Worm (Caenorhabditis elegans) whole organism, L4 larva: ENCODE data around the gene tebp-1.

Source experiments
- D1046.2 ChIP-seq: fragments of 200-800 bp; sonication (Bioruptor generic); IDR thresholded peaks from 2 replicates; pipeline ENCODE4 v1.3.6; 2022; ENCODE audit warnings: missing genetic modification characterization, missing compliant biosample characterization
- F37D6.2 ChIP-seq: sonication (generic microtip); optimal IDR thresholded peaks from 2 replicates; lab custom pipeline; 2016; ENCODE audit warnings: mild to moderate bottlenecking, missing genetic modification characterization, missing compliant biosample characterization
- Y48G9A.11 ChIP-seq: fragments of 200-800 bp; sonication (Bioruptor generic); IDR thresholded peaks from 2 replicates; pipeline ENCODE4 v1.3.6; 2022; ENCODE audit warnings: missing genetic modification reagents, missing genetic modification characterization, missing compliant biosample characterization
- Y75B8A.6 ChIP-seq: fragments of 200-800 bp; sonication (Bioruptor generic); IDR thresholded peaks from 2 replicates; pipeline ENCODE4 v1.3.6; 2022; ENCODE audit warnings: missing genetic modification reagents, missing genetic modification characterization, missing compliant biosample characterization
- ZK546.5 ChIP-seq, 2 experiments: sonication (generic microtip); optimal IDR thresholded peaks; 2 replicates each; lab custom pipeline; 2017; ENCODE audit warnings: missing biosample characterization in 2 of 2, missing genetic modification characterization in 2 of 2
- aha-1 ChIP-seq: fragments of 150-350 bp; peaks from one replicate; lab custom pipeline; 2014; ENCODE audit warnings: missing biosample characterization, missing genetic modification characterization
- ama-1 ChIP-seq: fragments of 150-350 bp; optimal IDR thresholded peaks from 2 replicates; lab custom pipeline; 2014; ENCODE audit warnings: inconsistent platforms, mixed read lengths
- ceh-20 ChIP-seq: fragments of 200-800 bp; sonication (Bioruptor generic); IDR thresholded peaks from 2 replicates; pipeline ENCODE4 v1.3.6; 2022; ENCODE audit warnings: missing genetic modification reagents, missing genetic modification characterization, missing compliant biosample characterization
- ceh-32 ChIP-seq: sonication (generic microtip); optimal IDR thresholded peaks from 2 replicates; lab custom pipeline; 2016; ENCODE audit warnings: mild to moderate bottlenecking, missing genetic modification characterization, missing compliant biosample characterization; ENCODE audit not compliant: poor library complexity
- ceh-62 ChIP-seq: sonication (generic microtip); optimal IDR thresholded peaks from 2 replicates; lab custom pipeline; 2017; ENCODE audit warnings: missing biosample characterization, missing genetic modification characterization
- ceh-82 ChIP-seq: sonication (generic microtip); optimal IDR thresholded peaks from 2 replicates; lab custom pipeline; 2017; ENCODE audit warnings: missing biosample characterization, missing genetic modification characterization
- ctbp-1 ChIP-seq: fragments of 200-800 bp; sonication (Bioruptor generic); IDR thresholded peaks from 2 replicates; pipeline ENCODE4 v1.3.6; 2022; ENCODE audit warnings: missing genetic modification reagents, missing genetic modification characterization, missing compliant biosample characterization
- daf-12 ChIP-seq: fragments of 150-350 bp; optimal IDR thresholded peaks from 2 replicates; lab custom pipeline; 2014; ENCODE audit warnings: missing biosample characterization, missing genetic modification reagents, missing genetic modification characterization
- daf-16 ChIP-seq, 3 experiments: sonication (generic microtip); optimal IDR thresholded peaks; 2 replicates each; lab custom pipeline; 2016 to 2017; ENCODE audit warnings: missing genetic modification characterization in 3 of 3, missing genetic modification reagents in 3 of 3, mild to moderate bottlenecking in 2 of 3, missing compliant biosample characterization in 2 of 3, missing biosample characterization in 1 of 3, moderate library complexity in 1 of 3
- daf-19 ChIP-seq: fragments of 200-800 bp; sonication (Bioruptor generic); conservative IDR thresholded peaks from 2 replicates; pipeline ENCODE4 v1.3.6; 2022; ENCODE audit warnings: missing genetic modification characterization, missing compliant biosample characterization
- dmd-9 ChIP-seq: fragments of 200-800 bp; sonication (Bioruptor generic); IDR thresholded peaks from 2 replicates; pipeline ENCODE4 v1.3.6; 2022; ENCODE audit warnings: missing genetic modification reagents, missing genetic modification characterization, missing compliant biosample characterization
- dpl-1 ChIP-seq: fragments of 150-350 bp; optimal IDR thresholded peaks from 2 replicates; lab custom pipeline; 2014; ENCODE audit warnings: missing biosample characterization, missing genetic modification reagents, missing genetic modification characterization
- duxl-1 ChIP-seq: sonication (generic microtip); optimal IDR thresholded peaks from 2 replicates; lab custom pipeline; 2016; ENCODE audit warnings: mild to moderate bottlenecking, missing genetic modification characterization, moderate library complexity, missing compliant biosample characterization; ENCODE audit not compliant: poor library complexity
- dve-1 ChIP-seq: sonication (generic microtip); optimal IDR thresholded peaks from 2 replicates; lab custom pipeline; 2017; ENCODE audit warnings: antibody characterized with exemption, mild to moderate bottlenecking, missing genetic modification characterization, missing compliant biosample characterization; ENCODE audit not compliant: insufficient read depth
- egl-43 ChIP-seq: fragments of 200-800 bp; sonication (Bioruptor generic); IDR thresholded peaks from 2 replicates; pipeline ENCODE4 v1.3.6; 2022; ENCODE audit warnings: missing genetic modification reagents, missing genetic modification characterization, missing compliant biosample characterization
- gei-8 ChIP-seq: fragments of 200-800 bp; sonication (Bioruptor generic); optimal IDR thresholded peaks from 2 replicates; lab custom pipeline; 2018; ENCODE audit warnings: mild to moderate bottlenecking, missing genetic modification characterization, missing compliant biosample characterization
- hif-1 ChIP-seq, 2 experiments: sonication (generic microtip); optimal IDR thresholded peaks; 2 replicates each; lab custom pipeline; 2016 to 2017; ENCODE audit warnings: missing compliant biosample characterization in 2 of 2, missing genetic modification characterization in 2 of 2, missing genetic modification reagents in 2 of 2, missing genotype in 2 of 2, mild to moderate bottlenecking in 1 of 2
- hlh-11 ChIP-seq: fragments of 200-800 bp; sonication (Bioruptor generic); optimal IDR thresholded peaks from 2 replicates; lab custom pipeline; 2018; ENCODE audit warnings: mild to moderate bottlenecking, missing genetic modification characterization, missing compliant biosample characterization
- hlh-30 ChIP-seq: sonication (generic microtip); optimal IDR thresholded peaks from 2 replicates; lab custom pipeline; 2017; ENCODE audit warnings: antibody characterized with exemption, mild to moderate bottlenecking, missing genetic modification characterization, missing compliant biosample characterization; ENCODE audit not compliant: insufficient read depth
- lin-1 ChIP-seq: fragments of 200-800 bp; sonication (Bioruptor generic); IDR thresholded peaks from 2 replicates; pipeline ENCODE4 v1.3.6; 2022; ENCODE audit warnings: missing genetic modification reagents, missing genetic modification characterization, missing compliant biosample characterization
- lin-39 ChIP-seq: fragments of 150-350 bp; optimal IDR thresholded peaks from 2 replicates; lab custom pipeline; 2014; ENCODE audit warnings: missing biosample characterization, missing genetic modification reagents, missing genetic modification characterization
- lsy-2 ChIP-seq, 2 experiments: fragments of 150-350 bp in 1 of 2; sonication (generic microtip) in 1 of 2; optimal IDR thresholded peaks; 2 replicates each; lab custom pipeline; 2014 to 2017; ENCODE audit warnings: missing biosample characterization in 2 of 2, missing genetic modification characterization in 2 of 2
- madf-5 ChIP-seq, 2 experiments: fragments of 200-800 bp; sonication (Bioruptor generic); IDR thresholded peaks; 2 replicates each; pipeline ENCODE4 v1.3.6; 2022; ENCODE audit warnings: missing compliant biosample characterization in 2 of 2, missing genetic modification characterization in 2 of 2
- mdl-1 ChIP-seq, 2 experiments: fragments of 150-350 bp in 1 of 2; sonication (generic microtip) in 1 of 2; optimal IDR thresholded peaks; 2 replicates each; lab custom pipeline; 2014 to 2017; ENCODE audit warnings: missing biosample characterization in 2 of 2, missing genetic modification characterization in 2 of 2
- mep-1 ChIP-seq: fragments of 150-350 bp; sonication (generic microtip); optimal IDR thresholded peaks from 3 replicates; lab custom pipeline; 2014; ENCODE audit warnings: missing biosample characterization, missing genetic modification characterization
- mes-2 ChIP-seq: sonication (generic microtip); optimal IDR thresholded peaks from 2 replicates; lab custom pipeline; 2016; ENCODE audit warnings: missing genotype, mild to moderate bottlenecking, missing genetic modification characterization, missing compliant biosample characterization; ENCODE audit not compliant: poor library complexity, severe bottlenecking
- nhr-25 ChIP-seq: sonication (generic microtip); optimal IDR thresholded peaks from 2 replicates; lab custom pipeline; 2017; ENCODE audit warnings: missing genetic modification characterization, mild to moderate bottlenecking, missing compliant biosample characterization, antibody characterized with exemption, moderate library complexity, borderline replicate concordance; ENCODE audit not compliant: insufficient read depth
- nhr-28 ChIP-seq: fragments of 150-350 bp; optimal IDR thresholded peaks from 2 replicates; lab custom pipeline; 2014; ENCODE audit warnings: missing biosample characterization, missing genetic modification characterization
- nhr-41 ChIP-seq: fragments of 200-800 bp; sonication (Bioruptor generic); IDR thresholded peaks from 2 replicates; pipeline ENCODE4 v1.3.6; 2022; ENCODE audit warnings: missing genetic modification reagents, missing genetic modification characterization, missing compliant biosample characterization
- nhr-6 ChIP-seq: fragments of 150-350 bp; optimal IDR thresholded peaks from 2 replicates; lab custom pipeline; 2014; ENCODE audit warnings: missing biosample characterization, missing genetic modification characterization
- nhr-77 ChIP-seq: fragments of 150-350 bp; optimal IDR thresholded peaks from 2 replicates; lab custom pipeline; 2014; ENCODE audit warnings: missing biosample characterization, missing genetic modification characterization
- pha-4 ChIP-seq, 2 experiments: fragments of 150-350 bp in 1 of 2; fragments of 200-800 bp in 1 of 2; sonication (Bioruptor generic) in 1 of 2; IDR thresholded peaks in 1 of 2; optimal IDR thresholded peaks in 1 of 2; 2 replicates each; pipeline versions ENCODE4 v1.3.6 to Lab custom; 2014 to 2022; ENCODE audit warnings: missing genetic modification characterization in 2 of 2, missing genetic modification reagents in 2 of 2, missing biosample characterization in 1 of 2, missing compliant biosample characterization in 1 of 2
- php-3 ChIP-seq: fragments of 200-800 bp; sonication (Bioruptor generic); IDR thresholded peaks from 2 replicates; pipeline ENCODE4 v1.3.6; 2022; ENCODE audit warnings: missing genetic modification reagents, missing genetic modification characterization, missing compliant biosample characterization
- pqm-1 ChIP-seq: sonication (generic microtip); optimal IDR thresholded peaks from 2 replicates; lab custom pipeline; 2017; ENCODE audit warnings: missing biosample characterization, missing genetic modification characterization
- saeg-2 ChIP-seq: fragments of 200-800 bp; sonication (Bioruptor generic); IDR thresholded peaks from 2 replicates; pipeline ENCODE4 v1.3.6; 2022; ENCODE audit warnings: missing genetic modification reagents, missing genetic modification characterization, missing compliant biosample characterization
- tra-1 ChIP-seq: fragments of 200-800 bp; sonication (Bioruptor generic); IDR thresholded peaks from 2 replicates; pipeline ENCODE4 v1.3.6; 2022; ENCODE audit warnings: missing genetic modification reagents, missing genetic modification characterization, missing compliant biosample characterization
- zag-1 ChIP-seq: fragments of 150-350 bp; optimal IDR thresholded peaks from 2 replicates; lab custom pipeline; 2014; ENCODE audit warnings: missing biosample characterization, missing genetic modification characterization
- zfp-2 ChIP-seq: sonication (generic microtip); optimal IDR thresholded peaks from 2 replicates; lab custom pipeline; 2016; ENCODE audit warnings: mild to moderate bottlenecking, missing genetic modification characterization, missing compliant biosample characterization
- zip-2 ChIP-seq: fragments of 150-350 bp; optimal IDR thresholded peaks from 2 replicates; lab custom pipeline; 2014; ENCODE audit warnings: missing biosample characterization, missing genetic modification characterization

Gene tebp-1

DNA sequence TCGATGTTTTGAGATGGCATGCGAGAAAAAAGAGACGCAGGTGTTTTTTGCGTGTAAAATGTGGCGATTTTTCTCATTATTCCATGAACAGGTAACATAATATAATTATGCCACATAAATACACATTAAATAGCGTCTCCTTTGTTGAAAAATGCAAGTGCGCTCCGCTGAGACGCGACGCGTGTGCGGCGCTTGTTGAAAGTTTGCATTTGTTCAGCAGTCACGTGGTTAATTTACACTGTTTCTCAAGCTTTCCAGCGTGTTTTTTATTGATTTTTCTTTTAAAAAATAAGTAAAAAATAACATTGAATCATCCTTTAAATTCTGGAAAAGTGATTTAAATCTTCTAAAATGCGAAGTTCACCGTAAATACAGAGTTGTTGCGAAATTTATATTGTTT lies 37.8 kb downstream of the tebp-1 start (continued):
- TF ChIP-seq Y75B8A.6 (GFP tag; lab: Robert Waterston, UW) (no peak), php-3 (GFP tag; lab: Robert Waterston, UW) (no peak), ceh-20 (GFP tag; lab: Robert Waterston, UW) (no peak), egl-43 (GFP tag; lab: Robert Waterston, UW) (no peak), daf-12 (tag; lab: Kevin White, UChicago) (no peak), ama-1 (lab: Kevin White, UChicago) (peak; percentile 39)

DNA sequence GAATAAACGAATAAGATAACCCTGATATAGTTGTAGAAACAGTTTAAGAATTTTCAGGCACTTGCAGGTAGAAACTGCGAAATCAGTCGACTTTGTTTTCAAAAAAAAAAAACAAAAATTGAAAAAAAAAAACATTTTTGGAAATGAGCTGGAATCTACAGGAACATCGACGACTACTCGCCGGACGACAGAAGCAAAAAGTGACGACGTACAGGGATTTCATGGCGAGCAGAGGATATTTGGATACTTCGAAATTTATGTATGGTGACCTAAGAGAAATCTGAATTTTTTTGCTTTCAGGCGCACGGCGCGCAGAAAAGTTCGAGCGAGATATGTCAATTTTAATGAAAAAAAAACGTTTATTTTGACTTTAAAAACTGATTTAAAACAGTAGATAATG lies 39.3 kb downstream of the tebp-1 start:
- TF ChIP-seq nhr-25, result no peak
- peak; percentile 69 for TF ChIP-seq mes-2 (tag; lab: Kevin White, UChicago)
- TF ChIP-seq Y75B8A.6 (GFP tag; lab: Robert Waterston, UW), result no peak
- peak; percentile 36 for TF ChIP-seq ama-1 (lab: Kevin White, UChicago)
- no peak for TF ChIP-seq zfp-2 (tag; lab: Kevin White, UChicago)
- TF ChIP-seq dve-1 (tag; lab: Kevin White, UChicago), result no peak
- no peak for TF ChIP-seq ceh-62 (tag; lab: Kevin White, UChicago)
- TF ChIP-seq ctbp-1, result no peak
- no peak for TF ChIP-seq gei-8 (GFP tag; lab: Kevin White, UChicago)
- no peak for TF ChIP-seq dpl-1 (GFP tag; lab: Kevin White, UChicago)

DNA sequence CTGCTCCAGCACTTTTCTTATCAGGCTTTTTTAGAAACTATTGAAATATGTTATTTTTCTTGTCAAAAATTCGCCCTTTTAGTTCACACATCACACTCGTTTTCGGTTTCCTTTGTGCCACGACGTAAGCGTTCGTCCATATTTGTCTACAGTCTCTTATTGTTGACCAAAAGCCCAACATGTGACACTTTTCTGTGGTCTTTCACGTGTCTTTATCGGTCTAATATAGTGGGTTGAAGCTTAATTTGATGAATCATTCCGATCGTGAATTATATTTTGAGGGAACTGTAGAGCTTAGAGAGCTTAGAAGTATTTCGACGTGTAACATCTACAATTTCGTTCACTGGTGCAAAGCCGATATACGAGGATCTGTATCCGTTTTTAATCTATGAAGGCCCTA lies 42.4 kb downstream of the tebp-1 start:
- TF ChIP-seq mep-1 (tag; lab: Kevin White, UChicago) (peak; percentile 63), tra-1 (GFP tag; lab: Robert Waterston, UW) (no peak), F37D6.2 (tag; lab: Kevin White, UChicago) (no peak), mdl-1 (tag; optimal IDR thresholded peaks at IDR 0.05; lab: Kevin White, UChicago) (peak in 1 of 2 experiments; percentile 70), nhr-77 (tag; lab: Kevin White, UChicago) (peak; percentile 80), daf-16 (GFP tag; optimal IDR thresholded peaks at IDR 0.05; lab: Kevin White, UChicago) (no peak), daf-16 (tag; optimal IDR thresholded peaks at IDR 0.05; lab: Kevin White, UChicago) (peak; percentile 92), hif-1 (tag; optimal IDR thresholded peaks at IDR 0.05; lab: Kevin White, UChicago) (peak in 1 of 2 experiments; percentile 46), dmd-9 (GFP tag; lab: Robert Waterston, UW) (no peak), aha-1 (peak; percentile 98), Y48G9A.11 (no peak), D1046.2 (GFP tag; lab: Robert Waterston, UW) (no peak), dve-1 (tag; lab: Kevin White, UChicago) (peak; percentile 80), ceh-32 (tag; lab: Kevin White, UChicago) (no peak), zag-1 (tag; lab: Kevin White, UChicago) (no peak), daf-19 (no peak), mes-2 (tag; lab: Kevin White, UChicago) (peak; percentile 49), nhr-41 (GFP tag; lab: Robert Waterston, UW) (no peak), ceh-82 (tag; lab: Kevin White, UChicago) (no peak), zip-2 (tag; lab: Kevin White, UChicago) (no peak), lin-1 (GFP tag; lab: Robert Waterston, UW) (no peak), nhr-28 (peak; percentile 6), ZK546.5 (tag; optimal IDR thresholded peaks at IDR 0.05; lab: Kevin White, UChicago) (no peak), madf-5 (GFP tag; IDR thresholded peaks at IDR 0.05; lab: Robert Waterston, UW) (no peak), saeg-2 (GFP tag; lab: Robert Waterston, UW) (no peak), pha-4 (GFP tag; IDR thresholded peaks at IDR 0.05; lab: Robert Waterston, UW) (peak; percentile 19; the same call in 1 of the 2 replicates), pha-4 (tag; optimal IDR thresholded peaks at IDR 0.05; lab: Kevin White, UChicago) (peak; percentile 74), lin-39 (tag; lab: Kevin White, UChicago) (no peak), duxl-1 (tag; lab: Kevin White, UChicago) (no peak), hlh-11 (tag; lab: Kevin White, UChicago) (peak; percentile 26), nhr-6 (tag; lab: Kevin White, UChicago) (peak; percentile 82), lsy-2 (tag; optimal IDR thresholded peaks at IDR 0.05; lab: Kevin White, UChicago) (peak in 1 of 2 experiments; percentile 52), pqm-1 (tag; lab: Kevin White, UChicago) (peak; percentile 33), hlh-30 (tag; lab: Kevin White, UChicago) (peak; percentile 79)
